Fruit fly (Drosophila melanogaster) whole organism, embryonic: ENCODE data around the gene Ir75d.

Experiments
- ATbp ChIP-seq: fragments of 200-800 bp; sonication (Bioruptor generic); optimal IDR thresholded peaks from 2 replicates; lab custom pipeline; 2017; ENCODE audit warnings: missing biosample characterization, mild to moderate bottlenecking, missing genetic modification characterization, missing genetic modification reagents
- Awh ChIP-seq: fragments of 200-800 bp; sonication (Bioruptor generic); IDR thresholded peaks from 2 replicates; pipeline ENCODE4, ENCODE4 v1.3.6; 2022; ENCODE audit warnings: missing biosample characterization, missing genetic modification characterization
- C15 ChIP-seq: fragments of 200-800 bp; sonication (Bioruptor generic); IDR thresholded peaks from 3 replicates; pipeline ENCODE4 v1.3.6; 2022; ENCODE audit warnings: missing biosample characterization, missing genetic modification characterization
- CG12219 ChIP-seq: fragments of 200-800 bp; sonication (Bioruptor generic); optimal IDR thresholded peaks from 3 replicates; lab custom pipeline; 2018; ENCODE audit warnings: missing biosample characterization, mild to moderate bottlenecking, missing genetic modification characterization
- CG16863 ChIP-seq: fragments of 200-800 bp; sonication (Bioruptor generic); optimal IDR thresholded peaks from 3 replicates; lab custom pipeline; 2016; ENCODE audit warnings: missing biosample characterization, missing genetic modification characterization
- CG17912 ChIP-seq: fragments of 200-800 bp; sonication (Bioruptor generic); optimal IDR thresholded peaks from 2 replicates; lab custom pipeline; 2018; ENCODE audit warnings: missing biosample characterization, mild to moderate bottlenecking, missing genetic modification characterization
- CG18476 ChIP-seq: fragments of 200-800 bp; sonication (Bioruptor generic); optimal IDR thresholded peaks from 2 replicates; lab custom pipeline; 2016; ENCODE audit warnings: missing biosample characterization, mild to moderate bottlenecking, missing genetic modification characterization
- CG18599 ChIP-seq: fragments of 200-800 bp; sonication (Bioruptor generic); optimal IDR thresholded peaks from 3 replicates; lab custom pipeline; 2017; ENCODE audit warnings: missing biosample characterization, missing genetic modification characterization, mild to moderate bottlenecking, moderate library complexity, missing genetic modification reagents
- CG30431 ChIP-seq: fragments of 200-800 bp; sonication (Bioruptor generic); optimal IDR thresholded peaks from 2 replicates; lab custom pipeline; 2017; ENCODE audit warnings: missing biosample characterization, missing genetic modification characterization
- CG31441 ChIP-seq: fragments of 200-800 bp; sonication (Bioruptor generic); IDR thresholded peaks from 2 replicates; pipeline ENCODE4 v1.3.6; 2022; ENCODE audit warnings: missing biosample characterization, missing genetic modification characterization
- CG32532 ChIP-seq: fragments of 200-800 bp; sonication (Bioruptor generic); IDR thresholded peaks from 2 replicates; pipeline ENCODE4 v1.3.6; 2022; ENCODE audit warnings: missing biosample characterization, missing genetic modification characterization
- CG32772 ChIP-seq: fragments of 200-800 bp; sonication (Bioruptor generic); IDR thresholded peaks from 2 replicates; pipeline ENCODE4 v1.3.6; 2022; ENCODE audit warnings: missing biosample characterization, missing genetic modification characterization
- CG33213 ChIP-seq: fragments of 200-800 bp; sonication (Bioruptor generic); optimal IDR thresholded peaks from 3 replicates; lab custom pipeline; 2016; ENCODE audit warnings: missing biosample characterization, missing genetic modification characterization
- CG4328 ChIP-seq: fragments of 200-800 bp; sonication (Bioruptor generic); optimal IDR thresholded peaks from 3 replicates; lab custom pipeline; 2017; ENCODE audit warnings: missing biosample characterization, missing genetic modification reagents, missing genetic modification characterization
- CG4617 ChIP-seq: fragments of 200-800 bp; sonication (Bioruptor generic); optimal IDR thresholded peaks from 3 replicates; lab custom pipeline; 2016; ENCODE audit warnings: missing biosample characterization, missing genetic modification characterization, borderline replicate concordance
- CG4820 ChIP-seq: fragments of 200-800 bp; sonication (Bioruptor generic); optimal IDR thresholded peaks from 3 replicates; lab custom pipeline; 2016; ENCODE audit warnings: missing biosample characterization, missing genetic modification characterization
- CG7372 ChIP-seq: fragments of 200-800 bp; sonication (Bioruptor generic); IDR thresholded peaks from 2 replicates; pipeline ENCODE4 v1.3.6; 2022; ENCODE audit warnings: missing biosample characterization, missing genetic modification characterization
- Camta ChIP-seq: fragments of 200-800 bp; sonication (Bioruptor generic); optimal IDR thresholded peaks from 2 replicates; lab custom pipeline; 2016; ENCODE audit warnings: missing biosample characterization, missing genetic modification characterization
- Drgx ChIP-seq: fragments of 200-800 bp; sonication (Bioruptor generic); IDR thresholded peaks from 2 replicates; pipeline ENCODE4 v1.3.6; 2022; ENCODE audit warnings: missing biosample characterization, missing genetic modification characterization
- Gug ChIP-seq: fragments of 200-800 bp; sonication (Bioruptor generic); IDR thresholded peaks from 4 replicates; pipeline ENCODE4 v1.3.6; 2022; ENCODE audit warnings: missing biosample characterization, missing genetic modification characterization
- HHEX ChIP-seq: fragments of 200-800 bp; sonication (Bioruptor generic); optimal IDR thresholded peaks from 3 replicates; lab custom pipeline; 2017; ENCODE audit warnings: missing biosample characterization, mild to moderate bottlenecking, missing genetic modification characterization, missing genetic modification reagents
- Hr3 ChIP-seq: fragments of 200-800 bp; sonication (Bioruptor generic); optimal IDR thresholded peaks from 3 replicates; lab custom pipeline; 2016; ENCODE audit warnings: missing biosample characterization, missing genetic modification characterization
- Jarid2 ChIP-seq: fragments of 200-800 bp; sonication (Bioruptor generic); optimal IDR thresholded peaks from 3 replicates; lab custom pipeline; 2017; ENCODE audit warnings: mild to moderate bottlenecking, missing biosample characterization, missing genetic modification reagents, missing genetic modification characterization
- Kr ChIP-seq: fragments of 200-800 bp; sonication (Bioruptor generic); optimal IDR thresholded peaks from 2 replicates; lab custom pipeline; 2017; ENCODE audit warnings: missing biosample characterization, mild to moderate bottlenecking, missing genetic modification characterization
- MBD-R2 ChIP-seq: fragments of 200-800 bp; sonication (Bioruptor generic); IDR thresholded peaks from 2 replicates; pipeline ENCODE4 v1.3.6; 2022; ENCODE audit warnings: missing biosample characterization, missing genetic modification characterization
- Max ChIP-seq: fragments of 200-800 bp; sonication (Bioruptor generic); optimal IDR thresholded peaks from 2 replicates; lab custom pipeline; 2016; ENCODE audit warnings: missing biosample characterization, mild to moderate bottlenecking, missing genetic modification characterization
- Mrtf ChIP-seq: fragments of 200-800 bp; sonication (Bioruptor generic); IDR thresholded peaks from 3 replicates; pipeline ENCODE4 v1.3.6; 2022; ENCODE audit warnings: missing biosample characterization, missing genetic modification characterization
- Pdp1 ChIP-seq, 2 experiments: fragments of 200-800 bp; sonication (Bioruptor generic); optimal IDR thresholded peaks; 3 replicates each; lab custom pipeline; 2016; ENCODE audit warnings: missing biosample characterization in 2 of 2, missing genetic modification characterization in 2 of 2, mild to moderate bottlenecking in 1 of 2, moderate library complexity in 1 of 2
- Scr ChIP-seq: fragments of 200-800 bp; sonication (Bioruptor generic); IDR thresholded peaks from 2 replicates; pipeline ENCODE4 v1.3.6; 2022; ENCODE audit warnings: missing biosample characterization, missing genetic modification characterization; ENCODE audit not compliant: partially characterized antibody
- Taf1 ChIP-seq: fragments of 200-800 bp; sonication (Bioruptor generic); IDR thresholded peaks from 2 replicates; pipeline ENCODE4 v1.3.6; 2022; ENCODE audit warnings: missing biosample characterization, missing genetic modification characterization
- Tbp ChIP-seq: fragments of >200 bp; optimal IDR thresholded peaks from 2 replicates; lab custom pipeline; 2018; ENCODE audit warnings: missing biosample characterization, missing genetic modification characterization
- Trl ChIP-seq, 3 experiments: fragments of >200 bp in 2 of 3; fragments of 200-800 bp in 1 of 3; sonication (Bioruptor generic) in 1 of 3; optimal IDR thresholded peaks; 2 replicates in 1 of 3; 3 replicates in 2 of 3; lab custom pipeline; 2016 to 2017; ENCODE audit warnings: missing biosample characterization in 1 of 3, missing genetic modification characterization in 1 of 3
- bcd ChIP-seq: fragments of 200-800 bp; sonication (Bioruptor generic); optimal IDR thresholded peaks from 2 replicates; lab custom pipeline; 2017; ENCODE audit warnings: missing biosample characterization, mild to moderate bottlenecking, missing genetic modification characterization
- crc ChIP-seq: fragments of 200-800 bp; sonication (Bioruptor generic); optimal IDR thresholded peaks from 2 replicates; lab custom pipeline; 2016; ENCODE audit warnings: missing biosample characterization, missing genetic modification characterization
- dm ChIP-seq: fragments of 200-800 bp; sonication (Bioruptor generic); optimal IDR thresholded peaks from 3 replicates; lab custom pipeline; 2016; ENCODE audit warnings: missing biosample characterization, missing genetic modification characterization
- dmrt11E ChIP-seq: fragments of 200-800 bp; sonication (Bioruptor generic); optimal IDR thresholded peaks from 3 replicates; lab custom pipeline; 2018; ENCODE audit warnings: missing biosample characterization, mild to moderate bottlenecking, missing genetic modification characterization, moderate library complexity
- dmrt99B ChIP-seq: fragments of 200-800 bp; sonication (Bioruptor generic); optimal IDR thresholded peaks from 2 replicates; lab custom pipeline; 2018; ENCODE audit warnings: missing biosample characterization, mild to moderate bottlenecking, missing genetic modification characterization, moderate library complexity
- dpn ChIP-seq, 2 experiments: fragments of 200-800 bp; sonication (Bioruptor generic); optimal IDR thresholded peaks; 3 replicates each; lab custom pipeline; 2016; ENCODE audit warnings: missing biosample characterization in 2 of 2, missing genetic modification characterization in 2 of 2
- fd102C ChIP-seq: fragments of 200-800 bp; sonication (Bioruptor generic); optimal IDR thresholded peaks from 2 replicates; lab custom pipeline; 2018; ENCODE audit warnings: missing biosample characterization, mild to moderate bottlenecking, missing genetic modification characterization, moderate library complexity
- fd64A ChIP-seq: fragments of 200-800 bp; sonication (Bioruptor generic); optimal IDR thresholded peaks from 3 replicates; lab custom pipeline; 2018; ENCODE audit warnings: missing biosample characterization, mild to moderate bottlenecking, missing genetic modification characterization
- fru ChIP-seq: fragments of >200 bp; optimal IDR thresholded peaks from 2 replicates; lab custom pipeline; 2017
- gfzf ChIP-seq: fragments of 200-800 bp; sonication (Bioruptor generic); optimal IDR thresholded peaks from 2 replicates; lab custom pipeline; 2016; ENCODE audit warnings: missing biosample characterization, mild to moderate bottlenecking, missing genetic modification characterization, moderate library complexity
- grn ChIP-seq: fragments of 200-800 bp; sonication (Bioruptor generic); optimal IDR thresholded peaks from 3 replicates; lab custom pipeline; 2017; ENCODE audit warnings: missing biosample characterization, missing genetic modification characterization
- lab ChIP-seq: fragments of 200-800 bp; sonication (Bioruptor generic); optimal IDR thresholded peaks from 3 replicates; lab custom pipeline; 2017; ENCODE audit warnings: missing biosample characterization, missing genetic modification characterization, mild to moderate bottlenecking, moderate library complexity, missing genetic modification reagents
- lola ChIP-seq, 3 experiments: fragments of >200 bp in 2 of 3; fragments of 200-800 bp in 1 of 3; sonication (Bioruptor generic) in 1 of 3; optimal IDR thresholded peaks; 2 replicates each; lab custom pipeline; 2017 to 2019; ENCODE audit warnings: missing biosample characterization in 3 of 3, missing genetic modification characterization in 3 of 3, mild to moderate bottlenecking in 1 of 3, moderate library complexity in 1 of 3
- pho ChIP-seq: fragments of 200-800 bp; sonication (Bioruptor generic); optimal IDR thresholded peaks from 2 replicates; lab custom pipeline; 2016; ENCODE audit warnings: missing biosample characterization, missing genetic modification characterization
- pum ChIP-seq: fragments of 200-800 bp; sonication (Bioruptor generic); optimal IDR thresholded peaks from 2 replicates; lab custom pipeline; 2016; ENCODE audit warnings: missing biosample characterization, missing genetic modification characterization
- row ChIP-seq: fragments of 200-800 bp; sonication (Bioruptor generic); IDR thresholded peaks from 3 replicates; pipeline ENCODE4 v1.3.6; 2022; ENCODE audit warnings: missing biosample characterization, missing genetic modification characterization
- salm ChIP-seq: fragments of 200-800 bp; sonication (Bioruptor generic); optimal IDR thresholded peaks from 2 replicates; lab custom pipeline; 2018; ENCODE audit warnings: missing biosample characterization, mild to moderate bottlenecking, missing genetic modification characterization
- shn ChIP-seq: fragments of 200-800 bp; sonication (Bioruptor generic); optimal IDR thresholded peaks from 3 replicates; lab custom pipeline; 2016; ENCODE audit warnings: missing biosample characterization, missing genetic modification characterization
- tio ChIP-seq: fragments of 200-800 bp; sonication (Bioruptor generic); optimal IDR thresholded peaks from 2 replicates; lab custom pipeline; 2017; ENCODE audit warnings: missing biosample characterization, missing genetic modification characterization, inconsistent platforms

Ir75d gene

dm6 chr3L:18870027-18870426 is 41.0 kb downstream of the Ir75d start, which contains the start of gene Blos3 (continued):
- TF ChIP-seq shn (GFP tag; lab: Kevin White, UChicago), result peak; percentile 49
- peak; percentile 57 for TF ChIP-seq CG18599 (GFP tag; lab: Kevin White, UChicago)
- TF ChIP-seq Trl (optimal IDR thresholded peaks at IDR 0.05; lab: Kevin White, UChicago), result no peak
- TF ChIP-seq Trl (GFP tag; optimal IDR thresholded peaks at IDR 0.05; lab: Kevin White, UChicago), result peak; percentile 66
- TF ChIP-seq CG18476 (GFP tag; lab: Kevin White, UChicago), result peak; percentile 21
- peak; percentile 57 for TF ChIP-seq ATbp (GFP tag; lab: Kevin White, UChicago)
- no peak for TF ChIP-seq gfzf (GFP tag; lab: Kevin White, UChicago)
- peak; percentile 17 for TF ChIP-seq CG4328
- peak; percentile 29 for TF ChIP-seq crc
- TF ChIP-seq fd64A (GFP tag; lab: Kevin White, UChicago), result no peak
- peak; percentile 57 for TF ChIP-seq CG33213 (GFP tag; lab: Kevin White, UChicago)
- no peak for TF ChIP-seq Kr (GFP tag; lab: Kevin White, UChicago)
- no peak for TF ChIP-seq Taf1 (GFP tag; lab: Robert Waterston, UW)
- TF ChIP-seq row, result peak; percentile 67
- peak; percentile 9 for TF ChIP-seq CG12219 (GFP tag; lab: Kevin White, UChicago)
- TF ChIP-seq salm (tag; lab: Kevin White, UChicago), result peak; percentile 6
- peak; percentile 38; the same call in 1 of the 2 replicates for TF ChIP-seq Awh
- TF ChIP-seq fru (lab: Kevin White, UChicago), result no peak
- TF ChIP-seq Camta (GFP tag; lab: Kevin White, UChicago), result peak; percentile 37
- peak in 1 of 2 experiments; percentile 49 for TF ChIP-seq Pdp1 (GFP tag; optimal IDR thresholded peaks at IDR 0.05; lab: Kevin White, UChicago)
- peak; percentile 37 for TF ChIP-seq HHEX
- TF ChIP-seq C15, result no peak
- TF ChIP-seq dpn (GFP tag; optimal IDR thresholded peaks at IDR 0.05; lab: Kevin White, UChicago), result peak; percentile 43 to 56
- TF ChIP-seq dmrt99B (tag; lab: Kevin White, UChicago), result no peak
- TF ChIP-seq CG17912 (GFP tag; lab: Kevin White, UChicago), result peak; percentile 51
- TF ChIP-seq Mrtf, result no peak
- TF ChIP-seq CG31441, result no peak
- no peak for TF ChIP-seq Jarid2 (GFP tag; lab: Kevin White, UChicago)
- TF ChIP-seq MBD-R2 (GFP tag; lab: Robert Waterston, UW), result peak; percentile 61
- peak; percentile 50 for TF ChIP-seq CG16863 (GFP tag; lab: Kevin White, UChicago)
- TF ChIP-seq lab (GFP tag; lab: Kevin White, UChicago), result no peak
- TF ChIP-seq Hr3 (GFP tag; lab: Kevin White, UChicago), result no peak
- no peak for TF ChIP-seq CG30431
- peak; percentile 57 for TF ChIP-seq pho (GFP tag; lab: Kevin White, UChicago)
- TF ChIP-seq bcd (GFP tag; lab: Kevin White, UChicago), result peak; percentile 24
- TF ChIP-seq fd102C (GFP tag; lab: Kevin White, UChicago), result no peak
- no peak for TF ChIP-seq CG32772 (GFP tag; lab: Robert Waterston, UW)
- TF ChIP-seq grn, result no peak
- TF ChIP-seq dm (GFP tag; lab: Kevin White, UChicago), result no peak
- TF ChIP-seq lola (GFP tag; optimal IDR thresholded peaks at IDR 0.05; lab: Kevin White, UChicago), result peak in 1 of 3 experiments; percentile 26
- TF ChIP-seq Gug, result peak; percentile 38; the same call in 2 of the 4 replicates
- peak; percentile 35 for TF ChIP-seq CG4820 (GFP tag; lab: Kevin White, UChicago)
- TF ChIP-seq tio (GFP tag; lab: Kevin White, UChicago), result peak; percentile 19
- no peak for TF ChIP-seq Scr (GFP tag; lab: Robert Waterston, UW)
- peak; percentile 27; the same call in 1 of the 2 replicates for TF ChIP-seq Drgx (GFP tag; lab: Robert Waterston, UW)
- TF ChIP-seq Max (GFP tag; lab: Kevin White, UChicago), result no peak
- TF ChIP-seq CG32532 (GFP tag; lab: Robert Waterston, UW), result 0 out of 2 replicates have a peak, but pooled peaks have one; percentile 16
- TF ChIP-seq pum (GFP tag; lab: Kevin White, UChicago), result peak; percentile 60
- no peak for TF ChIP-seq Tbp (GFP tag; lab: Kevin White, UChicago)
- peak; percentile 5 for TF ChIP-seq dmrt11E (tag; lab: Kevin White, UChicago)
- peak; percentile 46 for TF ChIP-seq CG4617
- TF ChIP-seq CG7372 (GFP tag; lab: Robert Waterston, UW), result no peak; the same call in 1 of the 2 replicates
